Worm (Caenorhabditis elegans) whole organism, L4 larva: ENCODE results near the gene gtap-2.

Source experiments
- D1046.2 ChIP-seq: fragments of 200-800 bp; sonication (Bioruptor generic); IDR thresholded peaks from 2 replicates; pipeline ENCODE4 v1.3.6; 2022; ENCODE audit warnings: missing genetic modification characterization, missing compliant biosample characterization
- R02D3.7 ChIP-seq: fragments of 150-350 bp; sonication (generic microtip); optimal IDR thresholded peaks from 3 replicates; lab custom pipeline; 2014; ENCODE audit warnings: missing biosample characterization, missing genetic modification characterization
- Y48G9A.11 ChIP-seq: fragments of 200-800 bp; sonication (Bioruptor generic); IDR thresholded peaks from 2 replicates; pipeline ENCODE4 v1.3.6; 2022; ENCODE audit warnings: missing genetic modification reagents, missing genetic modification characterization, missing compliant biosample characterization
- Y75B8A.6 ChIP-seq: fragments of 200-800 bp; sonication (Bioruptor generic); IDR thresholded peaks from 2 replicates; pipeline ENCODE4 v1.3.6; 2022; ENCODE audit warnings: missing genetic modification reagents, missing genetic modification characterization, missing compliant biosample characterization
- ZK337.2 ChIP-seq: fragments of 200-800 bp; sonication (Bioruptor generic); IDR thresholded peaks from 2 replicates; pipeline ENCODE4 v1.3.6; 2022; ENCODE audit warnings: missing genetic modification reagents, missing genetic modification characterization, missing compliant biosample characterization
- aha-1 ChIP-seq: fragments of 150-350 bp; peaks from one replicate; lab custom pipeline; 2014; ENCODE audit warnings: missing biosample characterization, missing genetic modification characterization
- ceh-28 ChIP-seq: fragments of 150-350 bp; optimal IDR thresholded peaks from 2 replicates; lab custom pipeline; 2014; ENCODE audit warnings: missing biosample characterization, missing genetic modification reagents, missing genetic modification characterization
- ceh-44 ChIP-seq: fragments of 200-800 bp; sonication (Bioruptor generic); IDR thresholded peaks from 2 replicates; pipeline ENCODE4 v1.3.6; 2022; ENCODE audit warnings: missing genetic modification reagents, missing genetic modification characterization, missing compliant biosample characterization
- dmd-8 ChIP-seq: fragments of 200-800 bp; sonication (Bioruptor generic); IDR thresholded peaks from 2 replicates; pipeline ENCODE4 v1.3.6; 2022; ENCODE audit warnings: missing genetic modification characterization, missing compliant biosample characterization
- dmd-9 ChIP-seq: fragments of 200-800 bp; sonication (Bioruptor generic); IDR thresholded peaks from 2 replicates; pipeline ENCODE4 v1.3.6; 2022; ENCODE audit warnings: missing genetic modification reagents, missing genetic modification characterization, missing compliant biosample characterization
- dpl-1 ChIP-seq: fragments of 150-350 bp; optimal IDR thresholded peaks from 2 replicates; lab custom pipeline; 2014; ENCODE audit warnings: missing biosample characterization, missing genetic modification reagents, missing genetic modification characterization
- duxl-1 ChIP-seq: sonication (generic microtip); optimal IDR thresholded peaks from 2 replicates; lab custom pipeline; 2016; ENCODE audit warnings: mild to moderate bottlenecking, missing genetic modification characterization, moderate library complexity, missing compliant biosample characterization; ENCODE audit not compliant: poor library complexity
- dve-1 ChIP-seq: sonication (generic microtip); optimal IDR thresholded peaks from 2 replicates; lab custom pipeline; 2017; ENCODE audit warnings: antibody characterized with exemption, mild to moderate bottlenecking, missing genetic modification characterization, missing compliant biosample characterization; ENCODE audit not compliant: insufficient read depth
- hlh-11 ChIP-seq: fragments of 200-800 bp; sonication (Bioruptor generic); optimal IDR thresholded peaks from 2 replicates; lab custom pipeline; 2018; ENCODE audit warnings: mild to moderate bottlenecking, missing genetic modification characterization, missing compliant biosample characterization
- hmg-1.1 ChIP-seq: fragments of 200-800 bp; sonication (Bioruptor generic); IDR thresholded peaks from 2 replicates; pipeline ENCODE4 v1.3.6; 2022; ENCODE audit warnings: missing genetic modification reagents, missing genetic modification characterization, missing compliant biosample characterization
- lim-7 ChIP-seq: fragments of 200-800 bp; sonication (Bioruptor generic); IDR thresholded peaks from 2 replicates; pipeline ENCODE4 v1.3.6; 2022; ENCODE audit warnings: missing genetic modification characterization, missing compliant biosample characterization
- lin-15B ChIP-seq: fragments of 150-350 bp; sonication (generic microtip); optimal IDR thresholded peaks from 3 replicates; lab custom pipeline; 2014; ENCODE audit warnings: missing biosample characterization, missing genetic modification characterization
- lin-38 ChIP-seq: fragments of 200-800 bp; sonication (Bioruptor generic); IDR thresholded peaks from 2 replicates; pipeline ENCODE4 v1.3.6; 2022; ENCODE audit warnings: missing genetic modification reagents, missing genetic modification characterization, missing compliant biosample characterization
- lin-39 ChIP-seq: fragments of 150-350 bp; optimal IDR thresholded peaks from 2 replicates; lab custom pipeline; 2014; ENCODE audit warnings: missing biosample characterization, missing genetic modification reagents, missing genetic modification characterization
- mep-1 ChIP-seq: fragments of 150-350 bp; sonication (generic microtip); optimal IDR thresholded peaks from 3 replicates; lab custom pipeline; 2014; ENCODE audit warnings: missing biosample characterization, missing genetic modification characterization
- mes-2 ChIP-seq: sonication (generic microtip); optimal IDR thresholded peaks from 2 replicates; lab custom pipeline; 2016; ENCODE audit warnings: missing genotype, mild to moderate bottlenecking, missing genetic modification characterization, missing compliant biosample characterization; ENCODE audit not compliant: poor library complexity, severe bottlenecking
- mxl-3 ChIP-seq: fragments of 200-800 bp; sonication (Bioruptor generic); optimal IDR thresholded peaks from 2 replicates; lab custom pipeline; 2018; ENCODE audit warnings: mild to moderate bottlenecking, missing genetic modification characterization, missing compliant biosample characterization
- nhr-25 ChIP-seq: sonication (generic microtip); optimal IDR thresholded peaks from 2 replicates; lab custom pipeline; 2017; ENCODE audit warnings: missing genetic modification characterization, mild to moderate bottlenecking, missing compliant biosample characterization, antibody characterized with exemption, moderate library complexity, borderline replicate concordance; ENCODE audit not compliant: insufficient read depth
- nhr-28 ChIP-seq: fragments of 150-350 bp; optimal IDR thresholded peaks from 2 replicates; lab custom pipeline; 2014; ENCODE audit warnings: missing biosample characterization, missing genetic modification characterization
- nhr-6 ChIP-seq: fragments of 150-350 bp; optimal IDR thresholded peaks from 2 replicates; lab custom pipeline; 2014; ENCODE audit warnings: missing biosample characterization, missing genetic modification characterization
- pha-4 ChIP-seq, 2 experiments: fragments of 150-350 bp in 1 of 2; fragments of 200-800 bp in 1 of 2; sonication (Bioruptor generic) in 1 of 2; IDR thresholded peaks in 1 of 2; optimal IDR thresholded peaks in 1 of 2; 2 replicates each; pipeline versions ENCODE4 v1.3.6 to Lab custom; 2014 to 2022; ENCODE audit warnings: missing genetic modification characterization in 2 of 2, missing genetic modification reagents in 2 of 2, missing biosample characterization in 1 of 2, missing compliant biosample characterization in 1 of 2
- pqm-1 ChIP-seq: sonication (generic microtip); optimal IDR thresholded peaks from 2 replicates; lab custom pipeline; 2017; ENCODE audit warnings: missing biosample characterization, missing genetic modification characterization
- set-16 ChIP-seq: fragments of 200-800 bp; sonication (Bioruptor generic); IDR thresholded peaks from 2 replicates; pipeline ENCODE4 v1.3.6; 2022; ENCODE audit warnings: missing genetic modification reagents, missing genetic modification characterization, missing compliant biosample characterization
- snpc-1.2 ChIP-seq: fragments of 200-800 bp; sonication (Bioruptor generic); IDR thresholded peaks from 2 replicates; pipeline ENCODE4 v1.3.6; 2022; ENCODE audit warnings: missing genetic modification reagents, missing genetic modification characterization, missing compliant biosample characterization
- unc-130 ChIP-seq: sonication (generic microtip); optimal IDR thresholded peaks from 2 replicates; lab custom pipeline; 2016; ENCODE audit warnings: missing genetic modification reagents, missing genetic modification characterization, missing compliant biosample characterization
- unc-62 ChIP-seq, 3 experiments: fragments of 150-350 bp in 1 of 3; sonication (generic microtip); optimal IDR thresholded peaks in 2 of 3; peaks in 1 of 3; 1 replicate in 1 of 3; 2 replicates in 2 of 3; lab custom pipeline; 2014 to 2017; ENCODE audit warnings: missing biosample characterization in 3 of 3, missing genetic modification characterization in 3 of 3, missing genetic modification reagents in 3 of 3, missing genotype in 1 of 3
- zag-1 ChIP-seq: fragments of 150-350 bp; optimal IDR thresholded peaks from 2 replicates; lab custom pipeline; 2014; ENCODE audit warnings: missing biosample characterization, missing genetic modification characterization
- zip-11 ChIP-seq: fragments of 200-800 bp; sonication (Bioruptor generic); IDR thresholded peaks from 2 replicates; pipeline ENCODE4 v1.3.6; 2022; ENCODE audit warnings: missing genetic modification characterization, missing compliant biosample characterization

gtap-2 gene

ce11 chrIII:9768023-9768422 lies 40.3 kb upstream of the gtap-2 start:
- no peak for TF ChIP-seq zip-11 (GFP tag; lab: Robert Waterston, UW)
- TF ChIP-seq snpc-1.2 (GFP tag; lab: Robert Waterston, UW), result no peak
- TF ChIP-seq zag-1, result no peak
- no peak for TF ChIP-seq lin-15B
- TF ChIP-seq lin-38, result no peak; the same call in 1 of the 2 replicates
- no peak for TF ChIP-seq ZK337.2 (GFP tag; lab: Robert Waterston, UW)
- 0 out of 2 replicates have a peak, but pooled peaks have one; percentile 14 for TF ChIP-seq lim-7 (GFP tag; lab: Robert Waterston, UW)
- no peak for TF ChIP-seq duxl-1 (tag; lab: Kevin White, UChicago)
- peak in 1 of 2 experiments; percentile 17 for TF ChIP-seq unc-62 (GFP tag; optimal IDR thresholded peaks at IDR 0.05 in 1 of 2; lab: Kevin White, UChicago)
- no peak for TF ChIP-seq unc-62 (tag; optimal IDR thresholded peaks at IDR 0.05; lab: Kevin White, UChicago)
- no peak for TF ChIP-seq ceh-44
- TF ChIP-seq dmd-8 (GFP tag; lab: Robert Waterston, UW), result no peak
- TF ChIP-seq dmd-9 (GFP tag; lab: Robert Waterston, UW), result 0 out of 2 replicates have a peak, but pooled peaks have one; percentile 55
- no peak for TF ChIP-seq pqm-1 (tag; lab: Kevin White, UChicago)
- TF ChIP-seq set-16, result peak; percentile 69
- TF ChIP-seq, all 104 proteins: peak for 4

- peak in 1 of 2 experiments; percentile 97 for TF ChIP-seq unc-62 (GFP tag; optimal IDR thresholded peaks at IDR 0.05 in 1 of 2; lab: Kevin White, UChicago)
- no peak for TF ChIP-seq unc-62 (tag; optimal IDR thresholded peaks at IDR 0.05; lab: Kevin White, UChicago)
- no peak for TF ChIP-seq nhr-25 (tag; lab: Kevin White, UChicago)
Measured at ce11 chrIII:9770590-9770989, 37.8 kb upstream of the gtap-2 start.

DNA sequence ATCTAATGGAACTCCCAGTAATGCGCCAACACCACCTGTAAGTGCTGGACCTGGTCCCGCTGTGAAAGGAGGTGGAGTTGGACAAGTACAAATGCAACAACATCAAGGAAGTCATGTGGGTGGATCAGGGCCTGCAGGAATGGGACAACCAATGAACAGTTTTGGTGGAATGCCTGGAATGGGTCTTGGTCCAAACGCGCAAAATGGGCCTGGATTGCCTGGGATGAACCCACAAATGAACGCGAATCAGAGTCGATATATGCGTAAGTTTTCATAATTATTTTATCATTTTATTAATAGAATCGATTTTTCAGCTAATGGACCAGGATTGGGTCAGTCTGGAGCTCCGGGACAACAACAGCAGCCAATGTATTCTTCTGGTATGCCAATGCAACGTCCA lies 36.0 kb upstream of the gtap-2 start:
- TF ChIP-seq duxl-1 (tag; lab: Kevin White, UChicago), result no peak
- TF ChIP-seq lin-38, result 0 out of 2 replicates have a peak, but pooled peaks have one; percentile 27
- TF ChIP-seq D1046.2 (GFP tag; lab: Robert Waterston, UW), result 0 out of 2 replicates have a peak, but pooled peaks have one; percentile 50
- TF ChIP-seq lin-15B, result no peak
- peak in 1 of 2 experiments; percentile 25 for TF ChIP-seq unc-62 (GFP tag; optimal IDR thresholded peaks at IDR 0.05 in 1 of 2; lab: Kevin White, UChicago)
- TF ChIP-seq unc-62 (tag; optimal IDR thresholded peaks at IDR 0.05; lab: Kevin White, UChicago), result no peak
- TF ChIP-seq pha-4 (GFP tag; IDR thresholded peaks at IDR 0.05; lab: Robert Waterston, UW), result no peak
- TF ChIP-seq pha-4 (tag; optimal IDR thresholded peaks at IDR 0.05; lab: Kevin White, UChicago), result no peak
- no peak for TF ChIP-seq nhr-6 (tag; lab: Kevin White, UChicago)
- TF ChIP-seq zag-1, result no peak

DNA sequence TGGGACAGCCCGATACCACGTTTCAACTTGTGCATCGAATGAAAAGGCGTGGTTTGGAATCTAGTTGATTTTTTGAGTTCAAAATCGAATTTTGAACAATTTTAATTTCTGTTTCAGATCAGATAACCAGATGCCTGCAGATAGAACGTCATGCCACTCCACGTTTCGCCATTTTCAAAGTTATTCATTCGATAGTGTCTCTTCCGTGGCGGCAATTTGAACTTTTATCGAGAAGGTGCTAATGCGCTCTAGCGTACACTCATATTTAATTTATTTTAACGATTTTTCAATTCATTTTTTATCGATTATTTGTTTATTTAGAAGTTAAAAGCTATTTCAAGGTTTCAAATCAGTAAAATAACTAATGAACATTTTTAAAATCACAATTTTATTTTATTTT lies 32.4 kb upstream of the gtap-2 start:
- TF ChIP-seq unc-130 (GFP tag; lab: Kevin White, UChicago) (peak; percentile 38), lin-39 (tag; lab: Kevin White, UChicago) (no peak), Y75B8A.6 (GFP tag; lab: Robert Waterston, UW) (no peak), dpl-1 (peak; percentile 54), lin-38 (peak; percentile 82), ceh-28 (tag; lab: Kevin White, UChicago) (no peak), aha-1 (tag; lab: Kevin White, UChicago) (peak; percentile 79), mes-2 (tag; lab: Kevin White, UChicago) (peak; percentile 73)

ce11 chrIII:9776323-9776722 lies 32.0 kb upstream of the gtap-2 start, which contains the start of gene usp-46:
Gene usp-46 (plus strand): TSS chrIII:9776623.
- TF ChIP-seq hlh-11 (tag; lab: Kevin White, UChicago) (peak; percentile 4), hmg-1.1 (GFP tag; lab: Robert Waterston, UW) (0 out of 2 replicates have a peak, but pooled peaks have one; percentile 18), mxl-3 (GFP tag; lab: Kevin White, UChicago) (no peak), mep-1 (peak; percentile 7), R02D3.7 (no peak), mes-2 (tag; lab: Kevin White, UChicago) (peak; percentile 22), Y48G9A.11 (no peak), nhr-28 (tag; lab: Kevin White, UChicago) (peak; percentile 4), dve-1 (tag; lab: Kevin White, UChicago) (peak; percentile 10)
- TF ChIP-seq, all 104 proteins: peak for 6
